Fruit fly (Drosophila melanogaster) whole organism, embryonic: ENCODE measurements around the gene srp.

Experiments used
- CG10431 ChIP-seq: fragments of 200-800 bp; sonication (Bioruptor generic); optimal IDR thresholded peaks from 3 replicates; lab custom pipeline; 2018; ENCODE audit warnings: missing biosample characterization, mild to moderate bottlenecking, missing genetic modification characterization
- CG10979 ChIP-seq: fragments of 200-800 bp; sonication (Bioruptor generic); optimal IDR thresholded peaks from 2 replicates; lab custom pipeline; 2018; ENCODE audit warnings: missing biosample characterization, mild to moderate bottlenecking, missing genetic modification characterization, moderate library complexity
- CG14050 ChIP-seq: fragments of 200-800 bp; sonication (Bioruptor generic); IDR thresholded peaks from 3 replicates; pipeline ENCODE4 v1.3.6; 2022; ENCODE audit warnings: missing biosample characterization, missing genetic modification characterization
- CG16779 ChIP-seq: fragments of 200-800 bp; sonication (Bioruptor generic); IDR thresholded peaks from 2 replicates; pipeline ENCODE4 v1.3.6; 2022; ENCODE audit warnings: missing biosample characterization, missing genetic modification characterization
- CG18476 ChIP-seq: fragments of 200-800 bp; sonication (Bioruptor generic); optimal IDR thresholded peaks from 2 replicates; lab custom pipeline; 2016; ENCODE audit warnings: missing biosample characterization, mild to moderate bottlenecking, missing genetic modification characterization
- CG18619 ChIP-seq: fragments of 200-800 bp; sonication (Bioruptor generic); optimal IDR thresholded peaks from 3 replicates; lab custom pipeline; 2017; ENCODE audit warnings: missing biosample characterization, mild to moderate bottlenecking, missing genetic modification characterization
- CG2120 ChIP-seq: fragments of 200-800 bp; sonication (Bioruptor generic); optimal IDR thresholded peaks from 3 replicates; lab custom pipeline; 2016; ENCODE audit warnings: missing biosample characterization, missing genetic modification characterization
- CG2678 ChIP-seq: fragments of 200-800 bp; sonication (Bioruptor generic); optimal IDR thresholded peaks from 3 replicates; lab custom pipeline; 2019; ENCODE audit warnings: missing biosample characterization, mild to moderate bottlenecking, missing genetic modification characterization, moderate library complexity
- CG34224 ChIP-seq: fragments of 200-800 bp; sonication (Bioruptor generic); IDR thresholded peaks from 3 replicates; pipeline ENCODE4 v1.3.6; 2022; ENCODE audit warnings: missing biosample characterization, missing genetic modification characterization; ENCODE audit not compliant: partially characterized antibody
- CG3847 ChIP-seq: fragments of 200-800 bp; sonication (Bioruptor generic); IDR thresholded peaks from 2 replicates; pipeline ENCODE4 v1.3.6; 2022; ENCODE audit warnings: missing biosample characterization, missing genetic modification characterization
- CG4404 ChIP-seq: fragments of 200-800 bp; sonication (Bioruptor generic); IDR thresholded peaks from 2 replicates; pipeline ENCODE4 v1.3.6; 2022; ENCODE audit warnings: missing biosample characterization, missing genetic modification characterization
- CG4617 ChIP-seq: fragments of 200-800 bp; sonication (Bioruptor generic); optimal IDR thresholded peaks from 3 replicates; lab custom pipeline; 2016; ENCODE audit warnings: missing biosample characterization, missing genetic modification characterization, borderline replicate concordance
- CG5245 ChIP-seq: fragments of 200-800 bp; sonication (Bioruptor generic); optimal IDR thresholded peaks from 3 replicates; lab custom pipeline; 2016; ENCODE audit warnings: missing biosample characterization, missing genetic modification characterization
- CG6254 ChIP-seq: fragments of 200-800 bp; sonication (Bioruptor generic); optimal IDR thresholded peaks from 3 replicates; lab custom pipeline; 2017; ENCODE audit warnings: mild to moderate bottlenecking, missing biosample characterization, missing genetic modification reagents, missing genetic modification characterization
- CG7987 ChIP-seq: fragments of 200-800 bp; sonication (Bioruptor generic); optimal IDR thresholded peaks from 2 replicates; lab custom pipeline; 2018; ENCODE audit warnings: missing biosample characterization, mild to moderate bottlenecking, missing genetic modification characterization, moderate library complexity
- CG9727 ChIP-seq: fragments of 200-800 bp; sonication (Bioruptor generic); optimal IDR thresholded peaks from 3 replicates; lab custom pipeline; 2017; ENCODE audit warnings: missing biosample characterization, mild to moderate bottlenecking, missing genetic modification characterization
- CG9797 ChIP-seq: fragments of 200-800 bp; sonication (Bioruptor generic); optimal IDR thresholded peaks from 3 replicates; lab custom pipeline; 2018; ENCODE audit warnings: missing biosample characterization, mild to moderate bottlenecking, missing genetic modification characterization
- CG9876 ChIP-seq: fragments of 200-800 bp; sonication (Bioruptor generic); optimal IDR thresholded peaks from 2 replicates; lab custom pipeline; 2016; ENCODE audit warnings: missing biosample characterization, missing genetic modification characterization
- Dbx ChIP-seq: fragments of 200-800 bp; sonication (Bioruptor generic); IDR thresholded peaks from 3 replicates; pipeline ENCODE4 v1.3.6; 2022; ENCODE audit warnings: missing biosample characterization, missing genetic modification characterization
- Drgx ChIP-seq: fragments of 200-800 bp; sonication (Bioruptor generic); IDR thresholded peaks from 2 replicates; pipeline ENCODE4 v1.3.6; 2022; ENCODE audit warnings: missing biosample characterization, missing genetic modification characterization
- E2f1 ChIP-seq: fragments of 200-800 bp; sonication (Bioruptor generic); IDR thresholded peaks from 2 replicates; pipeline ENCODE4 v1.3.6; 2022; ENCODE audit warnings: missing biosample characterization, missing genetic modification characterization
- HmgZ ChIP-seq: fragments of 200-800 bp; sonication (Bioruptor generic); optimal IDR thresholded peaks from 2 replicates; lab custom pipeline; 2018; ENCODE audit warnings: missing biosample characterization, mild to moderate bottlenecking, missing genetic modification characterization
- Hr39 ChIP-seq: fragments of >200 bp; optimal IDR thresholded peaks from 2 replicates; lab custom pipeline; 2017
- NFAT ChIP-seq: fragments of 200-800 bp; sonication (Bioruptor generic); IDR thresholded peaks from 2 replicates; pipeline ENCODE4 v1.3.6; 2022; ENCODE audit warnings: missing biosample characterization, missing genetic modification characterization
- Ptx1 ChIP-seq: fragments of 200-800 bp; sonication (Bioruptor generic); IDR thresholded peaks from 2 replicates; pipeline ENCODE4 v1.3.6; 2022; ENCODE audit warnings: missing biosample characterization, missing genetic modification characterization
- Scr ChIP-seq: fragments of 200-800 bp; sonication (Bioruptor generic); IDR thresholded peaks from 2 replicates; pipeline ENCODE4 v1.3.6; 2022; ENCODE audit warnings: missing biosample characterization, missing genetic modification characterization; ENCODE audit not compliant: partially characterized antibody
- Tbp ChIP-seq: fragments of >200 bp; optimal IDR thresholded peaks from 2 replicates; lab custom pipeline; 2018; ENCODE audit warnings: missing biosample characterization, missing genetic modification characterization
- Vsx1 ChIP-seq: fragments of 200-800 bp; sonication (Bioruptor generic); optimal IDR thresholded peaks from 2 replicates; lab custom pipeline; 2017; ENCODE audit warnings: missing biosample characterization, mild to moderate bottlenecking, missing genetic modification characterization, missing genetic modification reagents
- Xrp1 ChIP-seq: fragments of 200-800 bp; sonication (Bioruptor generic); IDR thresholded peaks from 2 replicates; pipeline ENCODE4 v1.3.6; 2022; ENCODE audit warnings: missing biosample characterization, missing genetic modification characterization
- ase ChIP-seq: fragments of 200-800 bp; sonication (Bioruptor generic); IDR thresholded peaks from 3 replicates; pipeline ENCODE4 v1.3.6; 2022; ENCODE audit warnings: missing biosample characterization, missing genetic modification characterization
- br ChIP-seq: fragments of >200 bp; optimal IDR thresholded peaks from 2 replicates; lab custom pipeline; 2017
- cg ChIP-seq: fragments of 200-800 bp; sonication (Bioruptor generic); optimal IDR thresholded peaks from 3 replicates; lab custom pipeline; 2019; ENCODE audit warnings: missing biosample characterization, mild to moderate bottlenecking, missing genetic modification characterization, moderate library complexity
- chinmo ChIP-seq: fragments of 200-800 bp; sonication (Bioruptor generic); IDR thresholded peaks from 4 replicates; pipeline ENCODE4 v1.3.6; 2022; ENCODE audit warnings: missing biosample characterization, missing genetic modification characterization; ENCODE audit not compliant: partially characterized antibody
- chn ChIP-seq: fragments of 200-800 bp; sonication (Bioruptor generic); optimal IDR thresholded peaks from 2 replicates; lab custom pipeline; 2016; ENCODE audit warnings: missing biosample characterization, missing genetic modification characterization
- dati ChIP-seq: fragments of 200-800 bp; sonication (Bioruptor generic); IDR thresholded peaks from 2 replicates; pipeline ENCODE4 v1.3.6; 2022; ENCODE audit warnings: missing biosample characterization, missing genetic modification characterization
- emc ChIP-seq: fragments of 200-800 bp; sonication (Bioruptor generic); optimal IDR thresholded peaks from 2 replicates; lab custom pipeline; 2016; ENCODE audit warnings: missing biosample characterization, missing genetic modification characterization
- gsb-n ChIP-seq: fragments of 200-800 bp; sonication (Bioruptor generic); optimal IDR thresholded peaks from 3 replicates; lab custom pipeline; 2018; ENCODE audit warnings: missing biosample characterization, mild to moderate bottlenecking, missing genetic modification characterization
- ken ChIP-seq: fragments of 200-800 bp; sonication (Bioruptor generic); IDR thresholded peaks from 3 replicates; pipeline ENCODE4 v1.3.6; 2022; ENCODE audit warnings: missing biosample characterization, missing genetic modification characterization
- lbe ChIP-seq: fragments of 200-800 bp; sonication (Bioruptor generic); optimal IDR thresholded peaks from 2 replicates; lab custom pipeline; 2016; ENCODE audit warnings: missing biosample characterization, mild to moderate bottlenecking, missing genetic modification characterization
- mld ChIP-seq: fragments of 200-800 bp; sonication (Bioruptor generic); IDR thresholded peaks from 3 replicates; pipeline ENCODE4 v1.3.6; 2022; ENCODE audit warnings: missing biosample characterization, missing genetic modification characterization; ENCODE audit not compliant: partially characterized antibody
- pfk ChIP-seq: fragments of 200-800 bp; sonication (Bioruptor generic); optimal IDR thresholded peaks from 2 replicates; lab custom pipeline; 2018; ENCODE audit warnings: missing biosample characterization, mild to moderate bottlenecking, missing genetic modification characterization, moderate library complexity
- phol ChIP-seq: fragments of 200-800 bp; sonication (Bioruptor generic); optimal IDR thresholded peaks from 3 replicates; lab custom pipeline; 2018; ENCODE audit warnings: missing biosample characterization, mild to moderate bottlenecking, missing genetic modification characterization, moderate library complexity
- pros ChIP-seq: fragments of 200-800 bp; sonication (Bioruptor generic); optimal IDR thresholded peaks from 3 replicates; lab custom pipeline; 2019; ENCODE audit warnings: missing biosample characterization, mild to moderate bottlenecking, missing genetic modification characterization, moderate library complexity
- seq ChIP-seq: fragments of 200-800 bp; sonication (Bioruptor generic); IDR thresholded peaks from 2 replicates; pipeline ENCODE4 v1.3.6; 2022; ENCODE audit warnings: missing biosample characterization, missing genetic modification characterization
- slp2 ChIP-seq: fragments of 200-800 bp; sonication (Bioruptor generic); optimal IDR thresholded peaks from 2 replicates; lab custom pipeline; 2016; ENCODE audit warnings: missing biosample characterization, missing genetic modification characterization
- sna ChIP-seq: fragments of 200-800 bp; sonication (Bioruptor generic); IDR thresholded peaks from 2 replicates; pipeline ENCODE4 v1.3.6; 2022; ENCODE audit warnings: missing biosample characterization, missing genetic modification characterization; ENCODE audit not compliant: partially characterized antibody
- sob ChIP-seq: fragments of 200-800 bp; sonication (Bioruptor generic); IDR thresholded peaks from 2 replicates; pipeline ENCODE4 v1.3.6; 2022; ENCODE audit warnings: missing biosample characterization, missing genetic modification characterization
- sr ChIP-seq: fragments of 200-800 bp; sonication (Bioruptor generic); IDR thresholded peaks from 3 replicates; pipeline ENCODE4 v1.3.6; 2022; ENCODE audit warnings: missing biosample characterization, missing genetic modification characterization
- ssp ChIP-seq: fragments of 200-800 bp; sonication (Bioruptor generic); IDR thresholded peaks from 2 replicates; pipeline ENCODE4 v1.3.6; 2022; ENCODE audit warnings: missing biosample characterization, missing genetic modification characterization
- wdn ChIP-seq: fragments of 200-800 bp; sonication (Bioruptor generic); IDR thresholded peaks from 2 replicates; pipeline ENCODE4 v1.3.6; 2022; ENCODE audit warnings: missing biosample characterization, missing genetic modification characterization

The srp gene

dm6 chr3R:16025587-16026223, 39.8 kb downstream of the srp start, which contains the start of gene pnr:
TSS of gene pnr (plus strand) at chr3R:16026079.
- TF ChIP-seq cg (GFP tag; lab: Kevin White, UChicago) (peak; percentile 99), ase (GFP tag; lab: Robert Waterston, UW) (0 out of 3 replicates have a peak, but pooled peaks have one; percentile 10), CG16779 (no peak), CG6254 (GFP tag; lab: Kevin White, UChicago) (peak; percentile 26), CG34224 (GFP tag; lab: Robert Waterston, UW) (peak; percentile 54; the same call in 2 of the 3 replicates), seq (peak; percentile 63; the same call in 1 of the 2 replicates), wdn (GFP tag; lab: Robert Waterston, UW) (no peak), CG7987 (GFP tag; lab: Kevin White, UChicago) (peak; percentile 16), Hr39 (no peak), emc (GFP tag; lab: Kevin White, UChicago) (no peak), pfk (GFP tag; lab: Kevin White, UChicago) (no peak), CG10979 (tag; lab: Kevin White, UChicago) (peak; percentile 25), Tbp (GFP tag; lab: Kevin White, UChicago) (no peak), CG18619 (GFP tag; lab: Kevin White, UChicago) (no peak), CG9797 (GFP tag; lab: Kevin White, UChicago) (peak; percentile 27), slp2 (GFP tag; lab: Kevin White, UChicago) (no peak), CG2120 (GFP tag; lab: Kevin White, UChicago) (no peak), NFAT (GFP tag; lab: Robert Waterston, UW) (no peak), sob (0 out of 2 replicates have a peak, but pooled peaks have one; percentile 49), CG14050 (GFP tag; lab: Robert Waterston, UW) (no peak), Dbx (GFP tag; lab: Robert Waterston, UW) (0 out of 3 replicates have a peak, but pooled peaks have one; percentile 36), gsb-n (peak; percentile 37), HmgZ (tag; lab: Kevin White, UChicago) (peak; percentile 71), Scr (GFP tag; lab: Robert Waterston, UW) (peak; percentile 53), dati (GFP tag; lab: Robert Waterston, UW) (no peak), CG4617 (GFP tag; lab: Kevin White, UChicago) (no peak), CG5245 (GFP tag; lab: Kevin White, UChicago) (no peak), Vsx1 (GFP tag; lab: Kevin White, UChicago) (peak; percentile 32), E2f1 (no peak), CG2678 (tag; lab: Kevin White, UChicago) (no peak), chn (GFP tag; lab: Kevin White, UChicago) (peak; percentile 33), Drgx (GFP tag; lab: Robert Waterston, UW) (no peak), lbe (GFP tag; lab: Kevin White, UChicago) (peak; percentile 8), sr (GFP tag; lab: Robert Waterston, UW) (peak; percentile 34; the same call in 1 of the 3 replicates), ssp (GFP tag; lab: Robert Waterston, UW) (no peak), Ptx1 (GFP tag; lab: Robert Waterston, UW) (peak; percentile 35; the same call in 1 of the 2 replicates), CG10431 (GFP tag; lab: Kevin White, UChicago) (no peak), pros (GFP tag; lab: Kevin White, UChicago) (peak; percentile 33), Xrp1 (GFP tag; lab: Robert Waterston, UW) (0 out of 2 replicates have a peak, but pooled peaks have one; percentile 20), CG3847 (GFP tag; lab: Robert Waterston, UW) (0 out of 2 replicates have a peak, but pooled peaks have one; percentile 12), phol (tag; lab: Kevin White, UChicago) (peak; percentile 64), chinmo (GFP tag; lab: Robert Waterston, UW) (peak; percentile 89), ken (0 out of 3 replicates have a peak, but pooled peaks have one; percentile 28), CG18476 (no peak), CG9727 (peak; percentile 50), mld (GFP tag; lab: Robert Waterston, UW) (peak; percentile 10; the same call in 1 of the 3 replicates), br (lab: Kevin White, UChicago) (no peak), CG4404 (no peak), sna (peak; percentile 39; the same call in 1 of the 2 replicates), CG9876 (GFP tag; lab: Kevin White, UChicago) (peak; percentile 3)
